Worm (Caenorhabditis elegans) whole organism, young adult: ENCODE results near the gene C56G2.4.
A peak's percentile ranks its signal among the peaks of the same experiment; 100 is the strongest.

Experiments used
- B0019.2 ChIP-seq: fragments of 200-800 bp; sonication (Bioruptor generic); conservative IDR thresholded peaks from 2 replicates; pipeline ENCODE4 v1.3.6; 2022; ENCODE audit warnings: missing genetic modification reagents, missing genetic modification characterization, missing compliant biosample characterization
- B0035.1 ChIP-seq: sonication (generic microtip); optimal IDR thresholded peaks from 2 replicates; lab custom pipeline; 2016; ENCODE audit warnings: missing genetic modification characterization, mild to moderate bottlenecking, missing compliant biosample characterization, missing genotype, missing genetic modification reagents
- F10E7.11 ChIP-seq: sonication (generic microtip); optimal IDR thresholded peaks from 2 replicates; lab custom pipeline; 2017; ENCODE audit warnings: mild to moderate bottlenecking, missing genetic modification characterization, moderate library complexity, missing compliant biosample characterization
- F33H1.4 ChIP-seq: fragments of 200-800 bp; sonication (Bioruptor generic); IDR thresholded peaks from 2 replicates; pipeline ENCODE4 v1.3.6; 2022; ENCODE audit warnings: missing genetic modification reagents, missing genetic modification characterization, missing compliant biosample characterization
- F52B5.7 ChIP-seq: sonication (generic microtip); optimal IDR thresholded peaks from 2 replicates; lab custom pipeline; 2016; ENCODE audit warnings: mild to moderate bottlenecking, missing genetic modification characterization, missing compliant biosample characterization
- Y53G8AR.9 ChIP-seq: fragments of 200-800 bp; sonication (Bioruptor generic); conservative IDR thresholded peaks from 2 replicates; pipeline ENCODE4 v1.3.6; 2022; ENCODE audit warnings: missing genetic modification reagents, missing genetic modification characterization, missing compliant biosample characterization
- Y95B8A.8 ChIP-seq: fragments of 200-800 bp; sonication (Bioruptor generic); IDR thresholded peaks from 2 replicates; pipeline ENCODE4 v1.3.6; 2022; ENCODE audit warnings: missing genetic modification reagents, missing genetic modification characterization, missing compliant biosample characterization
- ZK185.1 ChIP-seq: sonication (generic microtip); optimal IDR thresholded peaks from 2 replicates; lab custom pipeline; 2016; ENCODE audit warnings: mild to moderate bottlenecking, missing genetic modification characterization, missing compliant biosample characterization; ENCODE audit not compliant: poor library complexity, severe bottlenecking
- akir-1 ChIP-seq: fragments of 200-800 bp; sonication (Bioruptor generic); optimal IDR thresholded peaks from 2 replicates; lab custom pipeline; 2018; ENCODE audit warnings: mild to moderate bottlenecking, missing genetic modification characterization, moderate library complexity, missing compliant biosample characterization
- aptf-2 ChIP-seq: fragments of 200-800 bp; sonication (Bioruptor generic); conservative IDR thresholded peaks from 2 replicates; pipeline ENCODE4 v1.3.6; 2022; ENCODE audit warnings: missing genetic modification reagents, missing genetic modification characterization, missing compliant biosample characterization
- atf-7 ChIP-seq: sonication (generic microtip); optimal IDR thresholded peaks from 2 replicates; lab custom pipeline; 2017; ENCODE audit warnings: mild to moderate bottlenecking, missing genetic modification characterization, missing compliant biosample characterization
- cebp-1 ChIP-seq, 2 experiments: fragments of 200-800 bp in 1 of 2; sonication (Bioruptor generic) in 1 of 2; sonication (generic microtip) in 1 of 2; IDR thresholded peaks in 1 of 2; optimal IDR thresholded peaks in 1 of 2; 2 replicates each; pipeline versions ENCODE4 v1.3.6 to Lab custom; 2017 to 2022; ENCODE audit warnings: missing compliant biosample characterization in 2 of 2, missing genetic modification characterization in 2 of 2, mild to moderate bottlenecking in 1 of 2, missing genetic modification reagents in 1 of 2, moderate library complexity in 1 of 2
- ceh-58 ChIP-seq: fragments of 200-800 bp; sonication (Bioruptor generic); IDR thresholded peaks from 2 replicates; pipeline ENCODE4 v1.3.6; 2022; ENCODE audit warnings: missing genetic modification characterization, missing compliant biosample characterization
- chd-7 ChIP-seq: sonication (generic microtip); optimal IDR thresholded peaks from 2 replicates; lab custom pipeline; 2016; ENCODE audit warnings: mild to moderate bottlenecking, missing genetic modification characterization, moderate library complexity, missing compliant biosample characterization
- ets-4 ChIP-seq: fragments of 200-800 bp; sonication (Bioruptor generic); optimal IDR thresholded peaks from 2 replicates; lab custom pipeline; 2018; ENCODE audit warnings: mild to moderate bottlenecking, missing genetic modification characterization, missing compliant biosample characterization
- fkh-3 ChIP-seq: sonication (generic microtip); optimal IDR thresholded peaks from 2 replicates; lab custom pipeline; 2016; ENCODE audit warnings: mild to moderate bottlenecking, missing genetic modification characterization, missing compliant biosample characterization
- gei-17 ChIP-seq: fragments of 200-800 bp; sonication (Bioruptor generic); optimal IDR thresholded peaks from 2 replicates; lab custom pipeline; 2018; ENCODE audit warnings: mild to moderate bottlenecking, missing genetic modification characterization, missing compliant biosample characterization
- hmg-1.2 ChIP-seq: fragments of 200-800 bp; sonication (Bioruptor generic); IDR thresholded peaks from 2 replicates; pipeline ENCODE4 v1.3.6; 2022; ENCODE audit warnings: missing genetic modification reagents, missing genetic modification characterization, missing compliant biosample characterization
- hsf-1 ChIP-seq: fragments of 200-800 bp; sonication (Bioruptor generic); IDR thresholded peaks from 2 replicates; pipeline ENCODE4 v1.3.6; 2022; ENCODE audit warnings: missing genetic modification reagents, missing genetic modification characterization, missing compliant biosample characterization
- let-526 ChIP-seq: fragments of 200-800 bp; sonication (Bioruptor generic); IDR thresholded peaks from 2 replicates; pipeline ENCODE4 v1.3.6; 2022; ENCODE audit warnings: missing genetic modification reagents, missing genetic modification characterization, missing compliant biosample characterization
- let-607 ChIP-seq, 2 experiments: fragments of 200-800 bp in 1 of 2; sonication (Bioruptor generic) in 1 of 2; sonication (generic microtip) in 1 of 2; optimal IDR thresholded peaks; 2 replicates each; lab custom pipeline; 2016 to 2018; ENCODE audit warnings: mild to moderate bottlenecking in 2 of 2, missing compliant biosample characterization in 2 of 2, missing genetic modification characterization in 2 of 2, moderate library complexity in 2 of 2, missing genotype in 1 of 2
- lin-26 ChIP-seq: fragments of 200-800 bp; sonication (Bioruptor generic); IDR thresholded peaks from 2 replicates; pipeline ENCODE4 v1.3.6; 2022; ENCODE audit warnings: missing genetic modification reagents, missing genetic modification characterization, missing compliant biosample characterization
- lin-40 ChIP-seq: sonication (generic microtip); optimal IDR thresholded peaks from 2 replicates; lab custom pipeline; 2016; ENCODE audit warnings: missing genetic modification characterization, mild to moderate bottlenecking, missing compliant biosample characterization, missing genotype, missing genetic modification reagents
- lin-54 ChIP-seq: fragments of 200-800 bp; sonication (Bioruptor generic); optimal IDR thresholded peaks from 2 replicates; lab custom pipeline; 2018; ENCODE audit warnings: mild to moderate bottlenecking, missing genetic modification characterization, missing compliant biosample characterization
- madf-10 ChIP-seq: sonication (generic microtip); optimal IDR thresholded peaks from 2 replicates; lab custom pipeline; 2016; ENCODE audit warnings: mild to moderate bottlenecking, missing genetic modification characterization, missing compliant biosample characterization
- mcd-1 ChIP-seq: fragments of 200-800 bp; sonication (Bioruptor generic); IDR thresholded peaks from 2 replicates; pipeline ENCODE4 v1.3.6; 2022; ENCODE audit warnings: missing genetic modification reagents, missing genetic modification characterization, missing compliant biosample characterization
- mel-28 ChIP-seq: sonication (generic microtip); optimal IDR thresholded peaks from 2 replicates; lab custom pipeline; 2016; ENCODE audit warnings: borderline replicate concordance, mild to moderate bottlenecking, missing genetic modification characterization, missing compliant biosample characterization
- nfyb-1 ChIP-seq: fragments of 200-800 bp; sonication (Bioruptor generic); IDR thresholded peaks from 2 replicates; pipeline ENCODE4 v1.3.6; 2022; ENCODE audit warnings: missing genetic modification reagents, missing genetic modification characterization, missing compliant biosample characterization
- nhr-120 ChIP-seq: fragments of 200-800 bp; sonication (Bioruptor generic); IDR thresholded peaks from 2 replicates; pipeline ENCODE4 v1.3.6; 2022; ENCODE audit warnings: missing genetic modification characterization, missing compliant biosample characterization
- nhr-27 ChIP-seq: fragments of 200-800 bp; sonication (Bioruptor generic); optimal IDR thresholded peaks from 2 replicates; lab custom pipeline; 2018; ENCODE audit warnings: mild to moderate bottlenecking, missing genetic modification characterization, moderate library complexity, missing compliant biosample characterization
- nhr-80 ChIP-seq: sonication (generic microtip); optimal IDR thresholded peaks from 2 replicates; lab custom pipeline; 2016; ENCODE audit warnings: missing genetic modification characterization, missing compliant biosample characterization
- repo-1 ChIP-seq: sonication (generic microtip); optimal IDR thresholded peaks from 2 replicates; lab custom pipeline; 2017; ENCODE audit warnings: mild to moderate bottlenecking, missing genetic modification characterization, missing compliant biosample characterization
- rpc-1 ChIP-seq, 2 experiments: fragments of 150-350 bp in 1 of 2; sonication (generic microtip) in 1 of 2; optimal IDR thresholded peaks; 2 replicates each; lab custom pipeline; 2014 to 2018; ENCODE audit warnings: missing biosample characterization in 1 of 2, missing genetic modification characterization in 1 of 2, missing genetic modification reagents in 1 of 2, missing genotype in 1 of 2
- snpc-1.1 ChIP-seq: sonication (generic microtip); optimal IDR thresholded peaks from 2 replicates; lab custom pipeline; 2017; ENCODE audit warnings: missing genetic modification characterization, mild to moderate bottlenecking, missing compliant biosample characterization, antibody characterized with exemption, moderate library complexity, missing genotype, missing genetic modification reagents; ENCODE audit not compliant: insufficient read depth
- snpc-4 ChIP-seq, 5 experiments: fragments of 150-350 bp in 1 of 5; sonication (generic microtip) in 4 of 5; optimal IDR thresholded peaks; 2 replicates each; lab custom pipeline; 2014 to 2018; ENCODE audit warnings: missing genetic modification characterization in 5 of 5, missing biosample characterization in 3 of 5, antibody characterized with exemption in 2 of 5, mild to moderate bottlenecking in 2 of 5, missing compliant biosample characterization in 2 of 5, missing genotype in 2 of 5, moderate library complexity in 2 of 5, missing genetic modification reagents in 1 of 5
- somi-1 ChIP-seq: fragments of 200-800 bp; sonication (Bioruptor generic); optimal IDR thresholded peaks from 2 replicates; lab custom pipeline; 2018; ENCODE audit warnings: mild to moderate bottlenecking, missing genetic modification characterization, missing compliant biosample characterization
- tbp1 ChIP-seq: fragments of 200-800 bp; sonication (Bioruptor generic); optimal IDR thresholded peaks from 2 replicates; lab custom pipeline; 2018; ENCODE audit warnings: mild to moderate bottlenecking, missing genetic modification characterization, missing compliant biosample characterization
- tlf-1 ChIP-seq: fragments of 200-800 bp; sonication (Bioruptor generic); optimal IDR thresholded peaks from 2 replicates; lab custom pipeline; 2018; ENCODE audit warnings: mild to moderate bottlenecking, missing genetic modification characterization, missing compliant biosample characterization
- unc-130 ChIP-seq: sonication (generic microtip); optimal IDR thresholded peaks from 2 replicates; lab custom pipeline; 2016; ENCODE audit warnings: missing genetic modification reagents, missing genetic modification characterization, missing compliant biosample characterization
- ztf-22 ChIP-seq: fragments of 200-800 bp; sonication (Bioruptor generic); optimal IDR thresholded peaks from 2 replicates; lab custom pipeline; 2018; ENCODE audit warnings: mild to moderate bottlenecking, missing genetic modification characterization, moderate library complexity, missing compliant biosample characterization
- ztf-26 ChIP-seq: sonication (generic microtip); optimal IDR thresholded peaks from 2 replicates; lab custom pipeline; 2017; ENCODE audit warnings: missing genetic modification characterization, missing compliant biosample characterization
- ztf-3 ChIP-seq: fragments of 200-800 bp; sonication (Bioruptor generic); optimal IDR thresholded peaks from 2 replicates; lab custom pipeline; 2018; ENCODE audit warnings: mild to moderate bottlenecking, missing genetic modification characterization, missing compliant biosample characterization
- ztf-6 ChIP-seq: fragments of 200-800 bp; sonication (Bioruptor generic); IDR thresholded peaks from 2 replicates; pipeline ENCODE4 v1.3.6; 2022; ENCODE audit warnings: missing genetic modification reagents, missing genetic modification characterization, missing compliant biosample characterization

The C56G2.4 gene

ce11 chrIII:6361560-6361959 lies 30.0 kb downstream of the C56G2.4 start:
- TF ChIP-seq atf-7 (tag; lab: Kevin White, UChicago) = peak; percentile 47
- TF ChIP-seq B0035.1 = no peak
- TF ChIP-seq ceh-58 (GFP tag; lab: Robert Waterston, UW) = no peak
- TF ChIP-seq mel-28 (tag; lab: Kevin White, UChicago) = no peak
- TF ChIP-seq aptf-2 = no peak
- no peak for TF ChIP-seq ztf-3 (GFP tag; lab: Kevin White, UChicago)
- TF ChIP-seq Y53G8AR.9 (GFP tag; lab: Robert Waterston, UW) = no peak
- TF ChIP-seq cebp-1 (GFP tag; IDR thresholded peaks at IDR 0.05; lab: Robert Waterston, UW) = no peak
- TF ChIP-seq cebp-1 (tag; optimal IDR thresholded peaks at IDR 0.05; lab: Kevin White, UChicago) = peak; percentile 33
- peak; percentile 98 for TF ChIP-seq nhr-80 (tag; lab: Kevin White, UChicago)
- no peak for TF ChIP-seq fkh-3 (tag; lab: Kevin White, UChicago)
- no peak for TF ChIP-seq lin-54 (GFP tag; lab: Kevin White, UChicago)
- no peak for TF ChIP-seq F52B5.7 (tag; lab: Kevin White, UChicago)
- peak; percentile 26 for TF ChIP-seq madf-10 (tag; lab: Kevin White, UChicago)
- peak; percentile 37 for TF ChIP-seq ztf-22
- TF ChIP-seq nfyb-1 = 0 out of 2 replicates have a peak, but pooled peaks have one; percentile 10
- no peak for TF ChIP-seq mcd-1 (GFP tag; lab: Robert Waterston, UW)
- peak; percentile 11 for TF ChIP-seq tlf-1 (GFP tag; lab: Kevin White, UChicago)
- peak; percentile 10 for TF ChIP-seq tbp1 (GFP tag; lab: Kevin White, UChicago)
- peak in 1 of 2 experiments; percentile 1 for TF ChIP-seq let-607 (tag; optimal IDR thresholded peaks at IDR 0.05; lab: Kevin White, UChicago)
- TF ChIP-seq hmg-1.2 (GFP tag; lab: Robert Waterston, UW) = peak; percentile 25; the same call in 1 of the 2 replicates
- TF ChIP-seq F10E7.11 = no peak
- no peak for TF ChIP-seq hsf-1 (GFP tag; lab: Robert Waterston, UW)
- no peak for TF ChIP-seq nhr-120 (GFP tag; lab: Robert Waterston, UW)
- TF ChIP-seq ets-4 (GFP tag; lab: Kevin White, UChicago) = peak; percentile 41

DNA sequence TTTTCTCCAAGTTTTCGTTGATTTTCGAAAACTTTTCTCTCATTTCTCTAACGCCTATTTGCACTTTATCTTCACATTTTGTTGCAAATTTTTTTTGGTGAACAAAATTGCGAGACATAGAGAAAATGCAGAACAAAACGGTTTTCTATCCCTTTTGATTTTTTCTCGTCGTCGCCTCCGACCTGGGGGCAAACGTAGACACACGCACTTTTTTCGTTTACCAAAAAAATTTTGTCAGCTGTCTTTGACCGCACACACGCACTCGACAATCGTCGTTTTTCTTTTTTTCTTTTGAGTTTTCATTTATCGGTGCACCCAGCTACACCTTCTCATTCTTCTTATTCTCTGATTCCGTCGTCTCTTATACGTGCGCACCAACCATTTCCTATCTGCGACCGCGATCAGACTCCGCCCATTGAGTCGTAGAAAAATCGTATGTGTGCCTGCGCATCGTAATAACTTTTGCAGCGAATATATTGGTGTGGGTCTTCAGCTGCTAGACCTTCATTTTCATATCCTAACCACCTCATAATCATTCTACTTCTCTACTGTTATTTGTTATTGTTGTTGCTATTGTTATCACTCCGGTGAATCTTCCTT lies 30.9 kb downstream of the C56G2.4 start:
- peak; percentile 61 for TF ChIP-seq ztf-26 (tag; lab: Kevin White, UChicago)
- TF ChIP-seq lin-26 (GFP tag; lab: Robert Waterston, UW) = 0 out of 2 replicates have a peak, but pooled peaks have one; percentile 28
- peak; percentile 58 for TF ChIP-seq nhr-80 (tag; lab: Kevin White, UChicago)
- TF ChIP-seq lin-40 (tag; lab: Kevin White, UChicago) = peak; percentile 53
- TF ChIP-seq somi-1 (GFP tag; lab: Kevin White, UChicago) = peak; percentile 65
- no peak for TF ChIP-seq hmg-1.2 (GFP tag; lab: Robert Waterston, UW)
- peak; percentile 24 for TF ChIP-seq repo-1 (tag; lab: Kevin White, UChicago)
- TF ChIP-seq atf-7 (tag; lab: Kevin White, UChicago) = no peak

ce11 chrIII:6364395-6364794 lies 32.9 kb downstream of the C56G2.4 start:
- no peak for TF ChIP-seq Y95B8A.8 (GFP tag; lab: Robert Waterston, UW)
- no peak for TF ChIP-seq snpc-1.1 (tag; lab: Kevin White, UChicago)
- TF ChIP-seq gei-17 (GFP tag; lab: Kevin White, UChicago) = no peak
- TF ChIP-seq snpc-4 (GFP tag; optimal IDR thresholded peaks at IDR 0.05; lab: Kevin White, UChicago) = no peak
- TF ChIP-seq snpc-4 (tag; optimal IDR thresholded peaks at IDR 0.05; lab: Kevin White, UChicago) = no peak
- TF ChIP-seq fkh-3 (tag; lab: Kevin White, UChicago) = no peak
- TF ChIP-seq unc-130 (GFP tag; lab: Kevin White, UChicago) = no peak
- TF ChIP-seq F33H1.4 (GFP tag; lab: Robert Waterston, UW) = no peak
- TF ChIP-seq lin-40 (tag; lab: Kevin White, UChicago) = no peak
- no peak for TF ChIP-seq let-526
- TF ChIP-seq nhr-27 (tag; lab: Kevin White, UChicago) = no peak
- TF ChIP-seq ceh-58 (GFP tag; lab: Robert Waterston, UW) = no peak
- TF ChIP-seq ZK185.1 (tag; lab: Kevin White, UChicago) = no peak
- TF ChIP-seq akir-1 = no peak
- TF ChIP-seq B0019.2 (GFP tag; lab: Robert Waterston, UW) = no peak
- TF ChIP-seq chd-7 (tag; lab: Kevin White, UChicago) = no peak
- TF ChIP-seq ztf-6 (GFP tag; lab: Robert Waterston, UW) = no peak
- no peak for TF ChIP-seq rpc-1 (optimal IDR thresholded peaks at IDR 0.05; lab: Kevin White, UChicago)
- no peak for TF ChIP-seq rpc-1 (tag; optimal IDR thresholded peaks at IDR 0.05; lab: Kevin White, UChicago)
